Fruit fly (Drosophila melanogaster) whole organism, embryonic: ENCODE data around the gene CG33096.

Experiments
- Atf6 ChIP-seq: fragments of 200-800 bp; sonication (Bioruptor generic); IDR thresholded peaks from 2 replicates; pipeline ENCODE4 v1.3.6; 2022; ENCODE audit warnings: missing biosample characterization, missing genetic modification characterization
- CG10959 ChIP-seq: fragments of 200-800 bp; sonication (Bioruptor generic); IDR thresholded peaks from 2 replicates; pipeline ENCODE4 v1.3.6; 2022; ENCODE audit warnings: missing biosample characterization, missing genetic modification characterization
- CG11085 ChIP-seq: fragments of 200-800 bp; sonication (Bioruptor generic); IDR thresholded peaks from 2 replicates; pipeline ENCODE4 v1.3.6; 2022; ENCODE audit warnings: missing biosample characterization, missing genetic modification characterization
- CG11695 ChIP-seq: fragments of 200-800 bp; sonication (Bioruptor generic); IDR thresholded peaks from 3 replicates; pipeline ENCODE4 v1.3.6; 2022; ENCODE audit warnings: missing biosample characterization, missing genetic modification characterization
- CG12155 ChIP-seq: fragments of 200-800 bp; sonication (Bioruptor generic); optimal IDR thresholded peaks from 3 replicates; lab custom pipeline; 2016; ENCODE audit warnings: missing biosample characterization, missing genetic modification characterization
- CG12299 ChIP-seq: fragments of 200-800 bp; sonication (Bioruptor generic); optimal IDR thresholded peaks from 2 replicates; lab custom pipeline; 2018; ENCODE audit warnings: missing biosample characterization, mild to moderate bottlenecking, missing genetic modification characterization
- CG12659 ChIP-seq: fragments of 200-800 bp; sonication (Bioruptor generic); optimal IDR thresholded peaks from 3 replicates; lab custom pipeline; 2017; ENCODE audit warnings: mild to moderate bottlenecking, missing biosample characterization, missing genetic modification reagents, missing genetic modification characterization
- CG13296 ChIP-seq: fragments of 200-800 bp; sonication (Bioruptor generic); optimal IDR thresholded peaks from 3 replicates; lab custom pipeline; 2018; ENCODE audit warnings: missing biosample characterization, mild to moderate bottlenecking, missing genetic modification characterization
- CG14441 ChIP-seq: fragments of 200-800 bp; sonication (Bioruptor generic); IDR thresholded peaks from 2 replicates; pipeline ENCODE4 v1.3.6; 2022; ENCODE audit warnings: missing biosample characterization, missing genetic modification characterization
- CG15269 ChIP-seq: fragments of 200-800 bp; sonication (Bioruptor generic); optimal IDR thresholded peaks from 2 replicates; lab custom pipeline; 2018; ENCODE audit warnings: missing biosample characterization, mild to moderate bottlenecking, missing genetic modification characterization, moderate library complexity
- CG1603 ChIP-seq: fragments of 200-800 bp; sonication (Bioruptor generic); optimal IDR thresholded peaks from 2 replicates; lab custom pipeline; 2019; ENCODE audit warnings: missing biosample characterization, mild to moderate bottlenecking, missing genetic modification characterization, moderate library complexity
- CG16813 ChIP-seq: fragments of 200-800 bp; sonication (Bioruptor generic); IDR thresholded peaks from 3 replicates; pipeline ENCODE4 v1.3.6; 2022; ENCODE audit warnings: missing biosample characterization, missing genetic modification characterization; ENCODE audit not compliant: partially characterized antibody
- CG18262 ChIP-seq: fragments of 200-800 bp; optimal IDR thresholded peaks from 3 replicates; lab custom pipeline; 2019; ENCODE audit warnings: missing biosample characterization, mild to moderate bottlenecking, missing genetic modification characterization, moderate library complexity
- CG18476 ChIP-seq: fragments of 200-800 bp; sonication (Bioruptor generic); optimal IDR thresholded peaks from 2 replicates; lab custom pipeline; 2016; ENCODE audit warnings: missing biosample characterization, mild to moderate bottlenecking, missing genetic modification characterization
- CG18764 ChIP-seq: fragments of 200-800 bp; sonication (Bioruptor generic); optimal IDR thresholded peaks from 3 replicates; lab custom pipeline; 2016; ENCODE audit warnings: missing biosample characterization, missing genetic modification characterization
- CG2116 ChIP-seq: fragments of 200-800 bp; sonication (Bioruptor generic); optimal IDR thresholded peaks from 3 replicates; lab custom pipeline; 2018; ENCODE audit warnings: missing biosample characterization, mild to moderate bottlenecking, missing genetic modification characterization
- CG2129 ChIP-seq: fragments of 200-800 bp; sonication (Bioruptor generic); IDR thresholded peaks from 2 replicates; pipeline ENCODE4 v1.3.6; 2022; ENCODE audit warnings: missing biosample characterization, missing genetic modification characterization; ENCODE audit not compliant: partially characterized antibody
- CG2199 ChIP-seq: fragments of 200-800 bp; sonication (Bioruptor generic); IDR thresholded peaks from 3 replicates; pipeline ENCODE4 v1.3.6; 2022; ENCODE audit warnings: missing biosample characterization, missing genetic modification characterization
- CG3407 ChIP-seq: fragments of 200-800 bp; sonication (Bioruptor generic); optimal IDR thresholded peaks from 2 replicates; lab custom pipeline; 2018; ENCODE audit warnings: missing biosample characterization, mild to moderate bottlenecking, missing genetic modification characterization
- CG6689 ChIP-seq: fragments of 200-800 bp; sonication (Bioruptor generic); IDR thresholded peaks from 2 replicates; pipeline ENCODE4 v1.3.6; 2022; ENCODE audit warnings: missing biosample characterization, missing genetic modification characterization
- CG8359 ChIP-seq: fragments of 200-800 bp; sonication (Bioruptor generic); optimal IDR thresholded peaks from 2 replicates; lab custom pipeline; 2017; ENCODE audit warnings: missing biosample characterization, mild to moderate bottlenecking, missing genetic modification characterization, borderline replicate concordance
- CG9797 ChIP-seq: fragments of 200-800 bp; sonication (Bioruptor generic); optimal IDR thresholded peaks from 3 replicates; lab custom pipeline; 2018; ENCODE audit warnings: missing biosample characterization, mild to moderate bottlenecking, missing genetic modification characterization
- CkIIα-i1 ChIP-seq: fragments of 200-800 bp; sonication (Bioruptor generic); IDR thresholded peaks from 2 replicates; pipeline ENCODE4 v1.3.6; 2022; ENCODE audit warnings: missing biosample characterization, missing genetic modification characterization
- CrebB ChIP-seq: fragments of 200-800 bp; sonication (Bioruptor generic); optimal IDR thresholded peaks from 3 replicates; lab custom pipeline; 2018; ENCODE audit warnings: missing biosample characterization, mild to moderate bottlenecking, missing genetic modification characterization
- Dad ChIP-seq: fragments of 200-800 bp; sonication (Bioruptor generic); optimal IDR thresholded peaks from 3 replicates; lab custom pipeline; 2016; ENCODE audit warnings: missing biosample characterization, missing genetic modification characterization
- Ets65A ChIP-seq: fragments of 200-800 bp; sonication (Bioruptor generic); peaks from one replicate; lab custom pipeline; 2016; ENCODE audit warnings: missing biosample characterization, missing genetic modification characterization
- HmgZ ChIP-seq: fragments of 200-800 bp; sonication (Bioruptor generic); optimal IDR thresholded peaks from 2 replicates; lab custom pipeline; 2018; ENCODE audit warnings: missing biosample characterization, mild to moderate bottlenecking, missing genetic modification characterization
- Jarid2 ChIP-seq: fragments of 200-800 bp; sonication (Bioruptor generic); optimal IDR thresholded peaks from 3 replicates; lab custom pipeline; 2017; ENCODE audit warnings: mild to moderate bottlenecking, missing biosample characterization, missing genetic modification reagents, missing genetic modification characterization
- Lhr ChIP-seq: fragments of 200-800 bp; sonication (Bioruptor generic); optimal IDR thresholded peaks from 3 replicates; lab custom pipeline; 2017; ENCODE audit warnings: mild to moderate bottlenecking, missing biosample characterization, missing genetic modification reagents, missing genetic modification characterization
- Med ChIP-seq: fragments of 200-800 bp; sonication (Bioruptor generic); peaks from one replicate; lab custom pipeline; 2016; ENCODE audit warnings: missing biosample characterization, missing genetic modification characterization, mild to moderate bottlenecking, inconsistent platforms, moderate library complexity
- NC2β ChIP-seq: fragments of 200-800 bp; sonication (Bioruptor generic); optimal IDR thresholded peaks from 2 replicates; lab custom pipeline; 2016; ENCODE audit warnings: missing biosample characterization, missing genetic modification characterization
- Optix ChIP-seq: fragments of 200-800 bp; sonication (Bioruptor generic); IDR thresholded peaks from 3 replicates; pipeline ENCODE4 v1.3.6; 2022; ENCODE audit warnings: missing biosample characterization, missing genetic modification characterization
- Poxn ChIP-seq: fragments of 200-800 bp; sonication (Bioruptor generic); IDR thresholded peaks from 2 replicates; pipeline ENCODE4 v1.3.6; 2022; ENCODE audit warnings: missing biosample characterization, missing genetic modification characterization
- Sin3A ChIP-seq: fragments of >200 bp; optimal IDR thresholded peaks from 2 replicates; lab custom pipeline; 2018
- Sry-β ChIP-seq: fragments of 200-800 bp; sonication (Bioruptor generic); optimal IDR thresholded peaks from 2 replicates; lab custom pipeline; 2018; ENCODE audit warnings: missing biosample characterization, mild to moderate bottlenecking, missing genetic modification characterization, moderate library complexity
- ash1 ChIP-seq: fragments of 200-800 bp; sonication (Bioruptor generic); optimal IDR thresholded peaks from 2 replicates; lab custom pipeline; 2018; ENCODE audit warnings: missing biosample characterization, mild to moderate bottlenecking, missing genetic modification characterization
- ato ChIP-seq: fragments of 200-800 bp; sonication (Bioruptor generic); IDR thresholded peaks from 2 replicates; pipeline ENCODE4 v1.3.6; 2022; ENCODE audit warnings: missing biosample characterization, missing genetic modification characterization; ENCODE audit not compliant: partially characterized antibody
- bsh ChIP-seq, 2 experiments: fragments of 200-800 bp; sonication (Bioruptor generic); optimal IDR thresholded peaks; 2 replicates each; lab custom pipeline; 2017 to 2018; ENCODE audit warnings: mild to moderate bottlenecking in 2 of 2, missing biosample characterization in 2 of 2, missing genetic modification characterization in 2 of 2, moderate library complexity in 1 of 2
- cg ChIP-seq: fragments of 200-800 bp; sonication (Bioruptor generic); optimal IDR thresholded peaks from 3 replicates; lab custom pipeline; 2019; ENCODE audit warnings: missing biosample characterization, mild to moderate bottlenecking, missing genetic modification characterization, moderate library complexity
- crp ChIP-seq, 2 experiments: fragments of 200-800 bp; sonication (Bioruptor generic); optimal IDR thresholded peaks; 2 replicates in 1 of 2; 3 replicates in 1 of 2; lab custom pipeline; 2017; ENCODE audit warnings: missing biosample characterization in 2 of 2, missing genetic modification characterization in 2 of 2, mild to moderate bottlenecking in 1 of 2, moderate library complexity in 1 of 2
- cwo ChIP-seq: fragments of 200-800 bp; sonication (Bioruptor generic); optimal IDR thresholded peaks from 3 replicates; lab custom pipeline; 2017; ENCODE audit warnings: missing biosample characterization, missing genetic modification characterization, mild to moderate bottlenecking, moderate library complexity, missing genetic modification reagents
- dan ChIP-seq: fragments of 200-800 bp; sonication (Bioruptor generic); IDR thresholded peaks from 2 replicates; pipeline ENCODE4 v1.3.6; 2022; ENCODE audit warnings: missing biosample characterization, missing genetic modification characterization
- fd64A ChIP-seq: fragments of 200-800 bp; sonication (Bioruptor generic); optimal IDR thresholded peaks from 3 replicates; lab custom pipeline; 2018; ENCODE audit warnings: missing biosample characterization, mild to moderate bottlenecking, missing genetic modification characterization
- fru ChIP-seq: fragments of >200 bp; optimal IDR thresholded peaks from 2 replicates; lab custom pipeline; 2017
- gsb-n ChIP-seq: fragments of 200-800 bp; sonication (Bioruptor generic); optimal IDR thresholded peaks from 3 replicates; lab custom pipeline; 2018; ENCODE audit warnings: missing biosample characterization, mild to moderate bottlenecking, missing genetic modification characterization
- gt ChIP-seq: fragments of 200-800 bp; sonication (Bioruptor generic); IDR thresholded peaks from 2 replicates; pipeline ENCODE4 v1.3.6; 2022; ENCODE audit warnings: missing biosample characterization, missing genetic modification characterization
- klu ChIP-seq: fragments of 200-800 bp; sonication (Bioruptor generic); IDR thresholded peaks from 2 replicates; pipeline ENCODE4 v1.3.6; 2022; ENCODE audit warnings: missing biosample characterization, missing genetic modification characterization
- shn ChIP-seq: fragments of 200-800 bp; sonication (Bioruptor generic); optimal IDR thresholded peaks from 3 replicates; lab custom pipeline; 2016; ENCODE audit warnings: missing biosample characterization, missing genetic modification characterization
- ssp ChIP-seq: fragments of 200-800 bp; sonication (Bioruptor generic); IDR thresholded peaks from 2 replicates; pipeline ENCODE4 v1.3.6; 2022; ENCODE audit warnings: missing biosample characterization, missing genetic modification characterization
- stwl ChIP-seq: fragments of 200-800 bp; sonication (Bioruptor generic); optimal IDR thresholded peaks from 3 replicates; lab custom pipeline; 2018; ENCODE audit warnings: missing biosample characterization, mild to moderate bottlenecking, missing genetic modification characterization, moderate library complexity
- tap ChIP-seq: fragments of 200-800 bp; optimal IDR thresholded peaks from 3 replicates; lab custom pipeline; 2019; ENCODE audit warnings: missing biosample characterization, mild to moderate bottlenecking, missing genetic modification characterization, moderate library complexity
- unpg ChIP-seq: fragments of 200-800 bp; sonication (Bioruptor generic); optimal IDR thresholded peaks from 3 replicates; lab custom pipeline; 2018; ENCODE audit warnings: missing biosample characterization, mild to moderate bottlenecking, missing genetic modification characterization, moderate library complexity

Gene CG33096

DNA sequence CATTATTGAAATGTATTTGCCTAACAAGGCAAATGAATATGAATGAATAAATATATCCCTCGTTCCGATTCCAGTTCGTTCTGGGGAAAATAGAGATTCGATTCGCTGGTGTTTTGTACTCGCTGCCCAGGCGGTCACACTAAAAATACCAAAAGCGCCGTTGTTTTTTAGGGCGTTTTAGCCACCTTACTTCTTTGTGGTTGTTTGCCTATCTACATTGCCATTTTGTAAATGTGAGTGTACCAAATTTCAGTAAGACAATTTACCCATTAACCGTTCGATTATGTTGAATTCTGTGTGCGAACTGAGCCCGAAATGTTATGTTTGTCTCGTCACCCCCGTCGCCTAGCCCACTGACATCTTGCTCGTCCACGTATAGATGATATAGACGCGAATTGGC, at the start of gene CG33096, which contains the start of gene CG33095 (continued):
- no peak for TF ChIP-seq CG15269 (tag; lab: Kevin White, UChicago)
- TF ChIP-seq Lhr (GFP tag; lab: Kevin White, UChicago) = peak; percentile 52
- no peak for TF ChIP-seq CG10959 (GFP tag; lab: Robert Waterston, UW)
- TF ChIP-seq Jarid2 (GFP tag; lab: Kevin White, UChicago) = peak; percentile 21
- peak; percentile 75 for TF ChIP-seq CG9797 (GFP tag; lab: Kevin White, UChicago)
- TF ChIP-seq crp (GFP tag; optimal IDR thresholded peaks at IDR 0.05; lab: Kevin White, UChicago) = no peak
- TF ChIP-seq NC2β = peak; percentile 0
- TF ChIP-seq CG16813 = 0 out of 3 replicates have a peak, but pooled peaks have one; percentile 43
- TF ChIP-seq CG12155 (GFP tag; lab: Kevin White, UChicago) = no peak
- TF ChIP-seq CG18476 (GFP tag; lab: Kevin White, UChicago) = no peak
- TF ChIP-seq Ets65A (GFP tag; lab: Kevin White, UChicago) = peak; percentile 86
- peak; percentile 85 for TF ChIP-seq CG6689 (GFP tag; lab: Robert Waterston, UW)
- no peak for TF ChIP-seq CG3407 (GFP tag; lab: Kevin White, UChicago)
- peak; percentile 68 for TF ChIP-seq HmgZ (tag; lab: Kevin White, UChicago)
- TF ChIP-seq CG18764 (GFP tag; lab: Kevin White, UChicago) = no peak
- TF ChIP-seq CrebB (tag; lab: Kevin White, UChicago) = no peak
- TF ChIP-seq shn = no peak
- TF ChIP-seq CG1603 = peak; percentile 84
- TF ChIP-seq dan = no peak
- no peak for TF ChIP-seq fru (lab: Kevin White, UChicago)
- no peak for TF ChIP-seq CkIIα-i1 (GFP tag; lab: Robert Waterston, UW)
- peak; percentile 8 for TF ChIP-seq CG2116
- TF ChIP-seq CG2199 (GFP tag; lab: Robert Waterston, UW) = no peak
- TF ChIP-seq unpg (GFP tag; lab: Kevin White, UChicago) = no peak
- TF ChIP-seq Med (GFP tag; lab: Kevin White, UChicago) = peak; percentile 77
- no peak for TF ChIP-seq ato (GFP tag; lab: Robert Waterston, UW)
- TF ChIP-seq CG13296 (GFP tag; lab: Kevin White, UChicago) = no peak
- TF ChIP-seq gsb-n (tag; lab: Kevin White, UChicago) = peak; percentile 83
- TF ChIP-seq ssp = no peak
- no peak for TF ChIP-seq bsh (GFP tag; optimal IDR thresholded peaks at IDR 0.05; lab: Kevin White, UChicago)
- TF ChIP-seq CG2129 (GFP tag; lab: Robert Waterston, UW) = no peak
- no peak for TF ChIP-seq gt (GFP tag; lab: Robert Waterston, UW)
- TF ChIP-seq Poxn (GFP tag; lab: Robert Waterston, UW) = no peak
- no peak for TF ChIP-seq CG11085
- no peak for TF ChIP-seq Optix (GFP tag; lab: Robert Waterston, UW)
- TF ChIP-seq Atf6 (GFP tag; lab: Robert Waterston, UW) = no peak
- no peak for TF ChIP-seq CG14441 (GFP tag; lab: Robert Waterston, UW)
- TF ChIP-seq CG18262 = no peak
- TF ChIP-seq CG12659 (GFP tag; lab: Kevin White, UChicago) = peak; percentile 57
- TF ChIP-seq CG11695 (GFP tag; lab: Robert Waterston, UW) = 0 out of 3 replicates have a peak, but pooled peaks have one; percentile 10
- no peak for TF ChIP-seq fd64A (GFP tag; lab: Kevin White, UChicago)
- no peak for TF ChIP-seq CG12299
- no peak for TF ChIP-seq Dad (GFP tag; lab: Kevin White, UChicago)
- TF ChIP-seq Sin3A (lab: Kevin White, UChicago) = peak; percentile 9
- no peak for TF ChIP-seq klu (GFP tag; lab: Robert Waterston, UW)
- no peak for TF ChIP-seq cwo
- no peak for TF ChIP-seq CG8359
- no peak for TF ChIP-seq ash1 (GFP tag; lab: Kevin White, UChicago)
- no peak for TF ChIP-seq tap (tag; lab: Kevin White, UChicago)
- peak; percentile 84 for TF ChIP-seq stwl (tag; lab: Kevin White, UChicago)
- no peak for TF ChIP-seq Sry-β (GFP tag; lab: Kevin White, UChicago)
- TF ChIP-seq cg (GFP tag; lab: Kevin White, UChicago) = peak; percentile 71
